Fruit fly (Drosophila melanogaster): ENCODE results near the gene Akr1B.

The Akr1B gene

DNA sequence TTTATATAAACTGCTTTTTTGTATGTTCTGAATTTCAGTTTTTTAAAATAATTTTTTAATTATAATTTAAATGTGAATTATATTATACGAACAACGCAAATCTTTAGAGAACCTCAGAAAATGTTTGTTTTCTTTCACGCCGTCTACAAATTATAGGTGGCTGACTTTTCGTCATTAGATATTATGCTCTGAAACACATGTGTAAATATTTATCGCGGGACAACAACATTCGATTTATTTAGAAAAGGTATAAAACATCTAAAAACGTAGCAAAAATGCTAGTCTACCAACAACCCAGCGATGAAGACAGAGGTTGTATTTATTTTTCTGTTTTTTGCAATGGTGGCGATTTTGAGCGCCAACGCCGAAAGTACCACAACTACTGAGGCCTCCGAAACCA, 14.3 kb downstream of the Akr1B start, which contains the start of gene CG42832:
TSS of gene CG42832 (plus strand) at position 301 of the 400 bp plus-strand sequence.
- TF ChIP-seq her (GFP tag; optimal IDR thresholded peaks at IDR 0.05) = no peak
- TF ChIP-seq caup (GFP tag; optimal IDR thresholded peaks at IDR 0.05; ENCODE audit: severe bottlenecking) = peak; percentile 42
- no peak for TF ChIP-seq org-1 (GFP tag; optimal IDR thresholded peaks at IDR 0.05)
- peak; percentile 21 for TF ChIP-seq Fer1 (GFP tag; optimal IDR thresholded peaks at IDR 0.05)
- TF ChIP-seq CG18599 (GFP tag; optimal IDR thresholded peaks at IDR 0.05) = peak; percentile 43
- TF ChIP-seq odd (GFP tag; optimal IDR thresholded peaks at IDR 0.05) = no peak
- TF ChIP-seq CG8359 (GFP tag; optimal IDR thresholded peaks at IDR 0.05; ENCODE audit: borderline replicate concordance) = no peak
- TF ChIP-seq sob (GFP tag; IDR thresholded peaks at IDR 0.05) = 0 out of 2 replicates have a peak, but pooled peaks have one; percentile 35
- no peak for TF ChIP-seq CG10431 (GFP tag; optimal IDR thresholded peaks at IDR 0.05)
- 0 out of 3 replicates have a peak, but pooled peaks have one; percentile 25 for TF ChIP-seq CG11695 (GFP tag; IDR thresholded peaks at IDR 0.05)
- TF ChIP-seq lab (GFP tag; optimal IDR thresholded peaks at IDR 0.05) = peak; percentile 52
- TF ChIP-seq CG13296 (GFP tag; optimal IDR thresholded peaks at IDR 0.05) = peak; percentile 6
- TF ChIP-seq CG2712 (tag; optimal IDR thresholded peaks at IDR 0.05) = no peak

DNA sequence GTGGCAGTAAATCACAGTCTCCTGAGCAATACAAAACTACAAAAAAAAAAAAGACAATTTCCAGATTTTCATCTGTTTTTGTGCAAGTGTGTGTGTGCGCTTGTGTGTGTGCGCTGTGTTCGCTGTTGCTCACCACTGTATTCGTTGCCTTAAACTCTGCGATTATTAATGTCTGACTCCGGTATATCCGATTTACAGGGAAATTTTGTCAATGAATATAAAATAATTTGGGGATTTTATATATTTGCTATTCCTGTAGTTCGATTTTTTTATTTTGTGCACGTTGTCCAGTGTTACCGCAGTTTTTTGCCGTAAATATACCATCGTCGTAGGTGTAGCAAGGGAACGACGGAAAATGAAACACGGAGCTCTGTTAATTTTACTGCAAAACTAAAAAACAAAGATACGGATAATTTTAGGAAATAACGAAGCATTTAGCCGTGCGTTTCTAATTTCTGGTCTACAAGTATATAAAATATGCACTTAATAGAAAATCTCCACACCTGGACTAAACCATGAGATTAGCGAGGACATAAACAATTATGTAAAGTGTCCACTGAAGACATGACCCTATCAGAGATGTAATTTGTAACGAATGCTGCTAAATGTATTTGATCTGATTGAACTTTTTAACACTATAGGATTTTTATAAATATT, 14.9 kb downstream of the Akr1B start, which contains the start of gene Duba:
TSS of gene Duba (minus strand) at position 313 of the 657 bp plus-strand sequence.
- TF ChIP-seq Meics (GFP tag; optimal IDR thresholded peaks at IDR 0.05) (peak; percentile 98), ssp (GFP tag; IDR thresholded peaks at IDR 0.05) (peak; percentile 95), CG34224 (GFP tag; IDR thresholded peaks at IDR 0.05; ENCODE audit: partially characterized antibody) (no peak), cg (GFP tag; optimal IDR thresholded peaks at IDR 0.05) (peak; percentile 84), Fer3 (tag; optimal IDR thresholded peaks at IDR 0.05) (no peak), CG11398 (GFP tag; optimal IDR thresholded peaks at IDR 0.05) (no peak), Ptx1 (GFP tag; IDR thresholded peaks at IDR 0.05) (peak; percentile 27; the same call in 1 of the 2 replicates), Deaf1 (tag; optimal IDR thresholded peaks at IDR 0.05) (no peak), stc (GFP tag; IDR thresholded peaks at IDR 0.05) (no peak), bowl (GFP tag; IDR thresholded peaks at IDR 0.05) (no peak), Sry-δ (GFP tag; optimal IDR thresholded peaks at IDR 0.05) (peak; percentile 46), CG2875 (GFP tag; optimal IDR thresholded peaks at IDR 0.05) (no peak), slp2 (GFP tag; optimal IDR thresholded peaks at IDR 0.05) (no peak), CG10209 (GFP tag; optimal IDR thresholded peaks at IDR 0.05) (no peak), CG18262 (tag; optimal IDR thresholded peaks at IDR 0.05) (no peak), onecut (GFP tag; IDR thresholded peaks at IDR 0.05) (no peak), CG10979 (tag; optimal IDR thresholded peaks at IDR 0.05) (no peak), CG16813 (GFP tag; IDR thresholded peaks at IDR 0.05; ENCODE audit: partially characterized antibody) (0 out of 3 replicates have a peak, but pooled peaks have one; percentile 20), pzg (GFP tag; optimal IDR thresholded peaks at IDR 0.05) (peak; percentile 51), CG11504 (tag; optimal IDR thresholded peaks at IDR 0.05) (peak; percentile 83), CG7786 (GFP tag; optimal IDR thresholded peaks at IDR 0.05) (no peak), Fer1 (GFP tag; optimal IDR thresholded peaks at IDR 0.05) (no peak), trh (GFP tag; optimal IDR thresholded peaks at IDR 0.05) (no peak), CG9797 (GFP tag; optimal IDR thresholded peaks at IDR 0.05) (peak; percentile 55), scrt (GFP tag; optimal IDR thresholded peaks at IDR 0.05) (no peak), Dfd (GFP tag; optimal IDR thresholded peaks at IDR 0.05) (peak in 1 of 2 experiments; percentile 31), knrl (GFP tag; IDR thresholded peaks at IDR 0.05; ENCODE audit: partially characterized antibody) (0 out of 3 replicates have a peak, but pooled peaks have one; percentile 6), CG8924 (tag; optimal IDR thresholded peaks at IDR 0.05) (no peak), Ssrp (tag; optimal IDR thresholded peaks at IDR 0.05) (no peak), amos (GFP tag; IDR thresholded peaks at IDR 0.05; ENCODE audit: partially characterized antibody) (0 out of 2 replicates have a peak, but pooled peaks have one; percentile 11), YL-1 (GFP tag; optimal IDR thresholded peaks at IDR 0.05) (peak; percentile 8), gfzf (GFP tag; optimal IDR thresholded peaks at IDR 0.05) (peak; percentile 86), CHES-1-like (GFP tag; optimal IDR thresholded peaks at IDR 0.05) (no peak), Pdp1 (GFP tag; optimal IDR thresholded peaks at IDR 0.05) (peak in 1 of 2 experiments; percentile 72), E2f2 (GFP tag; IDR thresholded peaks at IDR 0.05) (no peak)

Measured in whole organism, embryonic.